Worm (Caenorhabditis elegans): Measurements from ENCODE around the gene F18A11.5.

F18A11.5 gene

DNA sequence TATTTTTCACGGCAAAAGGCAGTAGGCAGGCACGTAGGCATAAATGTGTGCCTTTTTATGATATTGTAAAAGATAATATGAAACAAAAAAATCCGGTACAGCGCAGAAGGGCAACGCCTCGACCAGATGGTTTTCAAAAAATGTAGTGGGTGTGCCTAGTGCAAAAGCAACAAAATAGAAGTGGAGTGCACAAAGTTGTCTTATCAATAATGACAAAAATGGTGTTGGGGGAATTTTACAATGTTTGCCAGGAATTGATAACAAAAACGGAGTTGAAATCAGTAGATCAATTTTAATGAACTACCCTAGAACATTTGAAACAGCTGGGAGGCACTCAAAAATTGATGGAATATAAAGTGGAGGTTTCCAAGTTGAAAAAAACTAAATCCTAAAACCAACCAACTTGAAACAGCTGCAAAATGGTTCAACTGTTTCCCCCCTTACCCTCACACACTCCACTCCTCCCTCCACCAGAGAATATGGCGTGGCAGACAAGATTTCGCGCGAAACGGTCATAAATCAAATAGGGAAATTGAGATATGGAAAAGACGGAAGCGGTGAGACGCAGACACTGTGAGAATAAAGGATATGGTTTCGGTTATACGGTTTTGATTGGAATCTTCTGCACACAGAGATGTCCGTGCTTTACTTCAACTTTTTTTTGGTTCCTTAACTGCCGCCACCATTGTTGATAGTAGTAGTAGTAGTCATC is 9.8 kb downstream of the F18A11.5 start:
- TF ChIP-seq ceh-16 (tag; optimal IDR thresholded peaks at IDR 0.05), result peak; percentile 46
- no peak for TF ChIP-seq nhr-11 (tag; optimal IDR thresholded peaks at IDR 0.05)
- TF ChIP-seq mab-5 (tag; optimal IDR thresholded peaks at IDR 0.05), result peak; percentile 58
- no peak for TF ChIP-seq lin-11 (tag; optimal IDR thresholded peaks at IDR 0.05)
- no peak for TF ChIP-seq elt-3 (tag; optimal IDR thresholded peaks at IDR 0.05)
- no peak for TF ChIP-seq skn-1 (tag; optimal IDR thresholded peaks at IDR 0.05)
- no peak for TF ChIP-seq sma-3 (GFP tag; optimal IDR thresholded peaks at IDR 0.05)
- TF ChIP-seq ceh-82 (tag; optimal IDR thresholded peaks at IDR 0.05), result no peak
- no peak for TF ChIP-seq ZK546.5 (tag; optimal IDR thresholded peaks at IDR 0.05)
- peak; percentile 37 for TF ChIP-seq nhr-21 (tag; optimal IDR thresholded peaks at IDR 0.05)
- peak; percentile 38 for TF ChIP-seq crh-2 (tag; optimal IDR thresholded peaks at IDR 0.05)
- TF ChIP-seq ama-1 (optimal IDR thresholded peaks at IDR 0.05), result no peak
- peak; percentile 38 for TF ChIP-seq sma-9 (GFP tag; optimal IDR thresholded peaks at IDR 0.05)
- no peak for TF ChIP-seq sma-9 (tag; optimal IDR thresholded peaks at IDR 0.05)
- TF ChIP-seq unc-55 (GFP tag; optimal IDR thresholded peaks at IDR 0.05), result no peak
- no peak for TF ChIP-seq elt-1 (tag; optimal IDR thresholded peaks at IDR 0.05)
- TF ChIP-seq F13H6.1 (tag; optimal IDR thresholded peaks at IDR 0.05), result no peak
- peak; percentile 23 for TF ChIP-seq sem-4 (tag; optimal IDR thresholded peaks at IDR 0.05)
- TF ChIP-seq lin-39 (tag; optimal IDR thresholded peaks at IDR 0.05), result no peak
- TF ChIP-seq C34F6.9 (tag; optimal IDR thresholded peaks at IDR 0.05), result no peak
- TF ChIP-seq nhr-77 (tag; optimal IDR thresholded peaks at IDR 0.05), result no peak
- no peak for TF ChIP-seq nhr-10 (tag; optimal IDR thresholded peaks at IDR 0.05)
- peak; percentile 26 for TF ChIP-seq nhr-129 (tag; optimal IDR thresholded peaks at IDR 0.05)
- TF ChIP-seq gmeb-1 (tag; optimal IDR thresholded peaks at IDR 0.05), result peak; percentile 19
- TF ChIP-seq nhr-25 (tag; optimal IDR thresholded peaks at IDR 0.05), result peak; percentile 56
- TF ChIP-seq lsy-2 (tag; optimal IDR thresholded peaks at IDR 0.05), result no peak
- peak; percentile 19 for TF ChIP-seq blmp-1 (tag; optimal IDR thresholded peaks at IDR 0.05; ENCODE audit: insufficient read depth)
- no peak for TF ChIP-seq ztf-11 (tag; optimal IDR thresholded peaks at IDR 0.05)
- TF ChIP-seq lin-13 (GFP tag; optimal IDR thresholded peaks at IDR 0.05), result no peak
- TF ChIP-seq unc-39 (tag; optimal IDR thresholded peaks at IDR 0.05), result no peak
- TF ChIP-seq fos-1 (tag; optimal IDR thresholded peaks at IDR 0.05), result peak; percentile 33
- no peak for TF ChIP-seq dmd-4 (tag; optimal IDR thresholded peaks at IDR 0.05)

DNA sequence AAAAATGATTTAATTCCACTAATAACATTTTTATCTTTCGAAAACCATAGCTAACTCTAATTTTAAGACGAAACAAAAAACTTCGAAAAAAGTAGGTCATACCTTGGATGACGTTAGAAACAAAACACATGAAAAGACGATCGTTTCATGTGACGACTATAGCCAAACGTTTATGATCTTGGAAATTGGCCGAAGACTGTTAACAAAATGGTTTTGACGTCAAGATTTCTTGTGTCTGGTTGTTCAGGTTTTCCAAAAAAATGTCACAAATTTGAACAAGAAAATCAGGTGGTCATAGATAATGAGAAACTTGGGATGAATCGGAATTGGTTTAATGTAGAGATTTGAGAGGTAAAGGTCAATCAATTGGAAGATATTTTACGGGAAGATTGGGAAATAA is 10.8 kb downstream of the F18A11.5 start:
- TF ChIP-seq sma-3 (GFP tag; optimal IDR thresholded peaks at IDR 0.05) (peak; percentile 17), nhr-25 (tag; optimal IDR thresholded peaks at IDR 0.05) (peak; percentile 2), dmd-4 (tag; optimal IDR thresholded peaks at IDR 0.05) (no peak)

DNA sequence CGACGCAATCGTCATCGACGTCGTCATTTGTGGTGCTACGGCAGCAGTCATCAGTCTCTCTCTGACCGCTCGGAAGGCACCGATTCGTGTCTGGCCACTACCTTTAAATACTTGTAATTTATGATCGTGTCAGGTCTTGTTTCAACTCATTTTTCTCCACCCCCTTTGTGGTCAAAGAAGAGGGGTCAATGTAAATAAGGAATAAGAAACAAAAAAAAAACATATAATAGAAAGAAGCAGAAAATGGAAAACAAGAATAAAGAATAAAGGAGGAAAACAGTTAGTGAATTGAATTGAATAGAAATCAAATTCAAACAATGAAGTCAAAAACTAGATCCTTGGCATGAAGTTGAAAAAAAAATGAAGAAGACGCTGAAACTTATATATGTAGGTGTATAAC is 13.3 kb downstream of the F18A11.5 start, which contains the start of gene Y38F1A.8:
TSS of gene Y38F1A.8 (minus strand) at position 101 of the 400 bp plus-strand sequence.
- TF ChIP-seq blmp-1 (tag; optimal IDR thresholded peaks at IDR 0.05; ENCODE audit: insufficient read depth), result no peak
- TF ChIP-seq nhr-6 (tag; optimal IDR thresholded peaks at IDR 0.05), result no peak
- no peak for TF ChIP-seq gmeb-1 (tag; optimal IDR thresholded peaks at IDR 0.05)
- TF ChIP-seq sma-9 (GFP tag; optimal IDR thresholded peaks at IDR 0.05), result no peak
- no peak for TF ChIP-seq sma-9 (tag; optimal IDR thresholded peaks at IDR 0.05)
- TF ChIP-seq nhr-23 (tag; optimal IDR thresholded peaks at IDR 0.05), result no peak
- TF ChIP-seq nhr-25 (tag; optimal IDR thresholded peaks at IDR 0.05), result no peak
- no peak for TF ChIP-seq elt-3 (tag; optimal IDR thresholded peaks at IDR 0.05)
- TF ChIP-seq unc-39 (tag; optimal IDR thresholded peaks at IDR 0.05), result no peak
- TF ChIP-seq nhr-10 (tag; optimal IDR thresholded peaks at IDR 0.05), result no peak
- TF ChIP-seq alr-1 (tag; optimal IDR thresholded peaks at IDR 0.05), result no peak
- no peak for TF ChIP-seq elt-1 (tag; optimal IDR thresholded peaks at IDR 0.05)

DNA sequence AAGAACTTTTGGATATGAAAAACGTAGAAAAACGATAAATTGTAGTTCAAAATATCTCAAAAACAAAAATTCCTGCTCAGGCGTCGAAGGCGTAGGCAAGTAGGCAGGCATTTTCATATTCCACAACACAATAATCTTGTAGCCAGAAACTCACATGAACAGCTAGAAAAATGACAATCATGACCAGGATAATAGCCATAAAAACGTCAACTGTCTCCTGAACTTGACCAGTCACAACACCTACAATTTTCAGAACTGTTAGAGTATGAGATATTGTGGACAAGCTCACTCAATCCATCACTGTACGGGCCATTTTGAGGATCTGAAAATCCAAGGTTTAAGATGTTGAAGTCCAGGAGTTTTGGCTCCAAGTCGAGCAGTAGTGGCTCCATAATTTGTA is 16.7 kb downstream of the F18A11.5 start, which contains the start of gene Y38F1A.7:
TSS of gene Y38F1A.7 (minus strand) at position 392 of the 400 bp plus-strand sequence.
- TF ChIP-seq sem-4 (tag; optimal IDR thresholded peaks at IDR 0.05) (no peak), nhr-129 (tag; optimal IDR thresholded peaks at IDR 0.05) (no peak), peb-1 (tag; optimal IDR thresholded peaks at IDR 0.05) (no peak), dmd-4 (tag; optimal IDR thresholded peaks at IDR 0.05) (no peak)
